Worm (Caenorhabditis elegans) whole organism, dauer: ENCODE measurements around the gene srh-138.

Experiments
- unc-62 ChIP-seq: sonication (generic microtip); optimal IDR thresholded peaks from 2 replicates; lab custom pipeline; 2017; ENCODE audit warnings: missing biosample characterization, missing genetic modification reagents, missing genetic modification characterization

srh-138 gene

DNA sequence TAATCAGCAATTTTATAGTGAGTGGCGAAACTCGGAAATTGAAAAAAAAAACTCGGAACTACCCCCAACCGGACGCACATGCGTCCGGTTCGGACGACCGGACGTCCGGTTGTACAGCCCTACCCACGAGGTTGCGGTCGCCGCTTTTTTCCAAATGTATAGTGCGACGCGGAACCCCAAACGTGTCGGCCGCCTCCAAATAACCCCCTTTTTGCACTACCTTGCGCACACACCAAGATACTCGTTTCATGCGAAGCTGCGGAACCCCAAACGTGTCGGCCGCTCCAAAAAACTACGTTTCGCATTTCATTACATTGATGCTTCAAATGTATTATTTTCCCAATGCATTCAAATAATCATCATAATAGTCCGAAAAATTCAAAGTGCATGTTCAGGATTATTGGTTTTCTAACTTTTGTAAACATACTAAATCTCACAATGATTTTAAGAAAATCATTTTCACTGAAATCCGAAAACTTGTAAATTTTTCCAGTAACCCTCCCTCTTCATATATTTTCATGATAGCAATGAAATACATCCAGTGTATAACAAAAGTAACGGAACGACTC is 1.3 kb upstream of the srh-138 start, which contains the start of gene srw-35:
srw-35 (plus strand) TSS at position 519 of the 569 bp plus-strand sequence.
- no peak for TF ChIP-seq unc-62 (GFP tag; lab: Kevin White, UChicago)

- no peak for TF ChIP-seq unc-62 (GFP tag; lab: Kevin White, UChicago)
Observed at ce11 chrV:16467840-16468239, 3.0 kb downstream of the srh-138 start, which contains the start of gene sru-44. Gene sru-44, minus strand, starts transcription at chrV:16467940.

DNA sequence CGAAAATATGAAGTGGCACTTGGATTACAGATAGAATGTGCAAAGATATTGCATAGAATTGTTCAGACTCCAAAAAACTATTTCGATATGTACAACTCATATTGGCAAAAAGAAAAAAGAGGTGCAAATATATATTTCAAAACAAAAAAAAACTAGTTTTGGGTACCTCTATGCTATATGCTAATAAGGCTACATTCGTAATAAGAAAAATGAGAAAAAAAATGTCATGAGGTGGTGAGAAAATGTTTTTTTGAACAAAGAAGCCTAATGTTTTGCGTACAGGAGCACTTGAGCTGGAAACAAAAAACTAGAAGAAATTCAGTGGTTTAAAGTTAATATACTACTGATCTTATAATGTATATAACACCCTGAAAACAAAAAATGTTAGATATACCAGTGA is 9.9 kb downstream of the srh-138 start, which contains the start of gene srh-142:
srh-142 (minus strand) TSS at position 101 of the 400 bp plus-strand sequence.
- no peak for TF ChIP-seq unc-62 (GFP tag; lab: Kevin White, UChicago)

DNA sequence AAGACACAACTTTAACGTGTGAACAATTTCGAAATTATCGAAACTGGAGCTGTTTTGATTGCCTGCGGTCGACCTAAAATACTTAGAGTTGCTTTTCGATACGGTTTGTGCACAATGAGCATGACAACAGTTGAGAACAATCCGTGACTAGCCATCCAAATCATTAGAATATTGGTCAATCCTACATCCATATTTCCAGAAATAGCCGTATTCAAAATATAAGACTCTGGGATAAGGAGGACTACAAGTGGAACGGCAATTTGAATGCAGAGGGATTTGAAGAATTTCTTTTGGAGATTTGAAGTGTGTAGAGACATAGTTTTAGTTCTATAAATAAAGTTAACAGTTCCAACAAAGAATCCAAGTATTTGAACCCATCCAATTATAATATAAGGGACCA is 11.4 kb downstream of the srh-138 start:
- TF ChIP-seq unc-62 (GFP tag; lab: Kevin White, UChicago): no peak

ce11 chrV:16458714-16459113 is 12.1 kb downstream of the srh-138 start, which contains the start of gene str-15:
Gene str-15, minus strand, starts transcription at chrV:16458814.
- no peak for TF ChIP-seq unc-62 (GFP tag; lab: Kevin White, UChicago)

DNA sequence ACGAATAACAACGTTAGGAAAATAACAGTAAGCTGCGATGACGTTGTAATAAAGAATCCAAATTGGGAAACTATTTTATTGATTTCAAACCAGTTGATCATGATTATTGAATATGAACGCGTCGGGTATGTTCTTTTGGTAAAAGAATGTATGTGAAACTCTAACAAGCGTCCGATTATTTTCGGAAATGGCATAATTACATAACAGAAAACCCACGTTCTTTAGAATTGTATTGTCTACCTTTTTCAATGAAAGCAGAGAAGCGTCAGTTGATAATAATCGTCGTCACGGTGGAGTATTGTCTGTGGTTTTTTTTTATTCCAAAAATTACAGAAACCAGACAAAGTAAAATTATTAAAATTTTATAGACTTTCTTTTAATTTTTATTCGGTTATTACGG is 15.8 kb downstream of the srh-138 start, which contains the start of gene str-14:
str-14 (minus strand) TSS at position 101 of the 400 bp plus-strand sequence.
- no peak for TF ChIP-seq unc-62 (GFP tag; lab: Kevin White, UChicago)

ce11 chrV:16447735-16448134 is 23.1 kb downstream of the srh-138 start, which contains the start of gene T08G3.13:
Gene T08G3.13, plus strand, starts transcription at chrV:16448035.
- no peak for TF ChIP-seq unc-62 (GFP tag; lab: Kevin White, UChicago)

- TF ChIP-seq unc-62 (GFP tag; lab: Kevin White, UChicago): no peak
Observed at ce11 chrV:16446191-16446590, 24.6 kb downstream of the srh-138 start.

ce11 chrV:16445676-16446075 is 25.1 kb downstream of the srh-138 start, which contains the start of gene T08G3.6:
Gene T08G3.6, plus strand, starts transcription at chrV:16445976.
- no peak for TF ChIP-seq unc-62 (GFP tag; lab: Kevin White, UChicago)

DNA sequence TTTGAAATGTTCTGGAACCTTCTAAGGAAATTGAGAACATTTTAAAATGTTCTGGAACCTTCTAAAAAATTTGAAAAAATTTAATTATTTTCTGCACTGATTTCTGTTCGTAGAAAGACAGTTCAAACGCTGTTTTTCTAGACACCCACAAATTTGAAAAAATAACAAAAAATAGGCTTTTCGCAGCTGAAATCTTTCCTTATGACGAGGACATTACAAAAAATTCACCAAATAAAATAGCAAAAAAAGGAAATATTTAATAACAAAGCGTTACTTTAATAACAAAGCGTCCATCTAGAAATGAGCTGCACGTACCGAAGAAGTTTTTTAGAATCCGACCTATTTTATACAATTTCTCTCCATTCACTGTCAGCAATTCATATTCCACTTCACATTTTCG is 27.2 kb downstream of the srh-138 start, which contains the start of gene srh-141:
srh-141 (plus strand) TSS at position 301 of the 400 bp plus-strand sequence.
- TF ChIP-seq unc-62 (GFP tag; lab: Kevin White, UChicago): no peak

DNA sequence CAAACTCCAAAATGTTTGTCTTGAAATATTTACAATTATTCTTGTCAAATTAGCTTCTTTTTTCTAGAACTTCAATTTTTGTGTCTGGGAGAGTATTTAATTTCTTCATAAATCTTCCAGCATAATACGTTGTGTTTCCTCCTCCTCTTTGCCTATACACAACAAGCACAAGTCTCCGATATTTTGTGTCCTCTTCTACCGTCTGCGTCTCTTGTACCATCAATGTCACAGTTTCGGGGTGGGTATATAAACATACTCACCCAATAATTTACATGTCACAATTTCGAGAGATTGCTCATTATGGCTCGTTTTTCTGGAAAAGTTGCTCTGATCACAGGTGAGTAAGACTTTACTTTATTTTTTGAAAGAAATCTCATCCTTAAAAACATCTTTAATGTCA is 33.3 kb downstream of the srh-138 start, which contains the start of gene F26D2.15:
F26D2.15 (plus strand) TSS at position 301 of the 400 bp plus-strand sequence.
- TF ChIP-seq unc-62 (GFP tag; lab: Kevin White, UChicago): no peak

- no peak for TF ChIP-seq unc-62 (GFP tag; lab: Kevin White, UChicago)
Observed at ce11 chrV:16435510-16435909, 35.3 kb downstream of the srh-138 start, which contains the start of the genes F26D2.13 and F26D2.14. Gene F26D2.13, minus strand, starts transcription at chrV:16435610. Gene F26D2.14, plus strand, starts transcription at chrV:16435855.

ce11 chrV:16433471-16433870 is 37.3 kb downstream of the srh-138 start, which contains the start of gene clec-234:
Gene clec-234, minus strand, starts transcription at chrV:16433571.
- TF ChIP-seq unc-62 (GFP tag; lab: Kevin White, UChicago): no peak

- TF ChIP-seq unc-62 (GFP tag; lab: Kevin White, UChicago): no peak
Observed at ce11 chrV:16429940-16430339, 40.9 kb downstream of the srh-138 start, which contains the start of gene str-73. Gene str-73, plus strand, starts transcription at chrV:16430240.

DNA sequence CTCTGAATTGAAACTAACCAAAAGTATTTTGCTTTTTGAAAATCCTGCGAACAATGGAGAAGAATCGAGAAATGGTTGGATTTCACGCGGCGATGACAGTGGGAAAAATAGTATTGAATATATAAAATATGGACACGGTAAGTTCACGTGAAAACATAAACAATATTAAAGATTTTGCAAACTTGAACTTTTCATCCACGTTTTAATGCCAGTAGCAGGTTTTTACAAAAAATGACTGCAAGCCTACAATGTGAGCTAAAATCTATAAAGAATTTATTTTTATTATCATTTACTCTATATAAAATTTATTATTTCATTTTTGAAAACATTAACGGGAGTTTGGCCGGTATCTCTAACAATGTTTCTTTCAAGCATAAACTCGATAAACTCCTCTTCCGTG is 41.3 kb downstream of the srh-138 start, which contains the start of gene F26D2.10:
F26D2.10 (minus strand) TSS at position 101 of the 400 bp plus-strand sequence.
- TF ChIP-seq unc-62 (GFP tag; lab: Kevin White, UChicago): no peak

DNA sequence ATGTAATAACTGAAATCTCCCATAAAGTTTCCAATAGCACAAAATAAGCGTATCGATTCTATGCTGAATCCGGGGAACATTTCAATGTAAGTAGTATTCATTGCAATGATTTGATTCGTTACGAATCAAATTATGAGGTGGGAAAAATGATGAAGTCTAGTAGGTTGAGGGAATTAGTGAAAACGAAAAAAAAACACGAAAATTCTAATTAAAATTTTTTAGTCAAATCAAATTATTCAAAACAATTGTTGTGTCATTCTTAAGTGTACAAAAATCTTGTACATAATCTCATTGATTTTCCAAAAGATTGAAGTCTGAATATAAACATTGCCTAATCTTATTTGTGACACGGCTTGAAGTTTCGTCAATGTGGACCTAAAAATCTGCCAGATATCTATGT is 46.4 kb downstream of the srh-138 start, which contains the start of gene srw-29:
srw-29 (minus strand) TSS at position 101 of the 400 bp plus-strand sequence.
- no peak for TF ChIP-seq unc-62 (GFP tag; lab: Kevin White, UChicago)
